Fruit fly (Drosophila melanogaster): Measurements from ENCODE around the gene CG4596.

dm6 chr3R:10863956-10864355 lies 8.9 kb upstream of the CG4596 start:
- TF ChIP-seq cnc (optimal IDR thresholded peaks at IDR 0.05) (no peak), CG11617 (GFP tag; optimal IDR thresholded peaks at IDR 0.05) (no peak), tj (GFP tag; optimal IDR thresholded peaks at IDR 0.05) (no peak), CG7045 (GFP tag; optimal IDR thresholded peaks at IDR 0.05) (no peak), CG12768 (GFP tag; optimal IDR thresholded peaks at IDR 0.05) (no peak), cic (GFP tag; optimal IDR thresholded peaks at IDR 0.05) (no peak), CG5204 (GFP tag; optimal IDR thresholded peaks at IDR 0.05) (no peak), Mnt (GFP tag; optimal IDR thresholded peaks at IDR 0.05) (no peak), CG14711 (tag; optimal IDR thresholded peaks at IDR 0.05) (no peak), Clk (GFP tag; optimal IDR thresholded peaks at IDR 0.05) (no peak), bab1 (GFP tag; optimal IDR thresholded peaks at IDR 0.05) (no peak), Hr96 (GFP tag; optimal IDR thresholded peaks at IDR 0.05) (no peak), kay (GFP tag; ENCODE audit: borderline replicate concordance) (no peak), ovo (GFP tag; optimal IDR thresholded peaks at IDR 0.05) (peak; percentile 41)

All from whole organism, adult.